Worm (Caenorhabditis elegans) whole organism, L4 larva: ENCODE results near the gene endu-2.

Source experiments
- D1046.2 ChIP-seq: fragments of 200-800 bp; sonication (Bioruptor generic); IDR thresholded peaks from 2 replicates; pipeline ENCODE4 v1.3.6; 2022; ENCODE audit warnings: missing genetic modification characterization, missing compliant biosample characterization
- F44E2.7 ChIP-seq: fragments of 200-800 bp; sonication (Bioruptor generic); IDR thresholded peaks from 2 replicates; pipeline ENCODE4 v2.1.2; 2022; ENCODE audit warnings: missing genetic modification characterization, missing compliant biosample characterization
- R02D3.7 ChIP-seq: fragments of 150-350 bp; sonication (generic microtip); optimal IDR thresholded peaks from 3 replicates; lab custom pipeline; 2014; ENCODE audit warnings: missing biosample characterization, missing genetic modification characterization
- T20F7.1 ChIP-seq: fragments of 200-800 bp; sonication (Bioruptor generic); optimal IDR thresholded peaks from 2 replicates; lab custom pipeline; 2018; ENCODE audit warnings: mild to moderate bottlenecking, missing genetic modification characterization, missing compliant biosample characterization
- T26A8.4 ChIP-seq: fragments of 200-800 bp; sonication (Bioruptor generic); IDR thresholded peaks from 2 replicates; pipeline ENCODE4 v1.3.6; 2022; ENCODE audit warnings: missing genetic modification characterization, missing compliant biosample characterization
- Y5F2A.4 ChIP-seq: fragments of 200-800 bp; sonication (Bioruptor generic); optimal IDR thresholded peaks from 2 replicates; lab custom pipeline; 2018; ENCODE audit warnings: mild to moderate bottlenecking, missing genetic modification characterization, missing compliant biosample characterization
- Y75B8A.6 ChIP-seq: fragments of 200-800 bp; sonication (Bioruptor generic); IDR thresholded peaks from 2 replicates; pipeline ENCODE4 v1.3.6; 2022; ENCODE audit warnings: missing genetic modification reagents, missing genetic modification characterization, missing compliant biosample characterization
- aha-1 ChIP-seq: fragments of 150-350 bp; peaks from one replicate; lab custom pipeline; 2014; ENCODE audit warnings: missing biosample characterization, missing genetic modification characterization
- ama-1 ChIP-seq: fragments of 150-350 bp; optimal IDR thresholded peaks from 2 replicates; lab custom pipeline; 2014; ENCODE audit warnings: inconsistent platforms, mixed read lengths
- arid-1 ChIP-seq: fragments of 200-800 bp; sonication (Bioruptor generic); conservative IDR thresholded peaks from 2 replicates; pipeline ENCODE4 v1.3.6; 2022; ENCODE audit warnings: missing genetic modification reagents, missing genetic modification characterization, missing compliant biosample characterization
- ceh-28 ChIP-seq: fragments of 150-350 bp; optimal IDR thresholded peaks from 2 replicates; lab custom pipeline; 2014; ENCODE audit warnings: missing biosample characterization, missing genetic modification reagents, missing genetic modification characterization
- ceh-32 ChIP-seq: sonication (generic microtip); optimal IDR thresholded peaks from 2 replicates; lab custom pipeline; 2016; ENCODE audit warnings: mild to moderate bottlenecking, missing genetic modification characterization, missing compliant biosample characterization; ENCODE audit not compliant: poor library complexity
- ceh-44 ChIP-seq: fragments of 200-800 bp; sonication (Bioruptor generic); IDR thresholded peaks from 2 replicates; pipeline ENCODE4 v1.3.6; 2022; ENCODE audit warnings: missing genetic modification reagents, missing genetic modification characterization, missing compliant biosample characterization
- ctbp-1 ChIP-seq: fragments of 200-800 bp; sonication (Bioruptor generic); IDR thresholded peaks from 2 replicates; pipeline ENCODE4 v1.3.6; 2022; ENCODE audit warnings: missing genetic modification reagents, missing genetic modification characterization, missing compliant biosample characterization
- daf-12 ChIP-seq: fragments of 150-350 bp; optimal IDR thresholded peaks from 2 replicates; lab custom pipeline; 2014; ENCODE audit warnings: missing biosample characterization, missing genetic modification reagents, missing genetic modification characterization
- daf-19 ChIP-seq: fragments of 200-800 bp; sonication (Bioruptor generic); conservative IDR thresholded peaks from 2 replicates; pipeline ENCODE4 v1.3.6; 2022; ENCODE audit warnings: missing genetic modification characterization, missing compliant biosample characterization
- daf-8 ChIP-seq: fragments of 200-800 bp; sonication (Bioruptor generic); IDR thresholded peaks from 2 replicates; pipeline ENCODE4 v1.3.6; 2022; ENCODE audit warnings: missing genetic modification characterization, missing compliant biosample characterization
- duxl-1 ChIP-seq: sonication (generic microtip); optimal IDR thresholded peaks from 2 replicates; lab custom pipeline; 2016; ENCODE audit warnings: mild to moderate bottlenecking, missing genetic modification characterization, moderate library complexity, missing compliant biosample characterization; ENCODE audit not compliant: poor library complexity
- egl-27 ChIP-seq: sonication (generic microtip); optimal IDR thresholded peaks from 3 replicates; lab custom pipeline; 2017; ENCODE audit warnings: missing biosample characterization, missing genetic modification reagents, missing genetic modification characterization
- fos-1 ChIP-seq: fragments of 150-350 bp; optimal IDR thresholded peaks from 2 replicates; lab custom pipeline; 2014; ENCODE audit warnings: missing biosample characterization, missing genetic modification characterization
- gei-8 ChIP-seq: fragments of 200-800 bp; sonication (Bioruptor generic); optimal IDR thresholded peaks from 2 replicates; lab custom pipeline; 2018; ENCODE audit warnings: mild to moderate bottlenecking, missing genetic modification characterization, missing compliant biosample characterization
- hif-1 ChIP-seq, 2 experiments: sonication (generic microtip); optimal IDR thresholded peaks; 2 replicates each; lab custom pipeline; 2016 to 2017; ENCODE audit warnings: missing compliant biosample characterization in 2 of 2, missing genetic modification characterization in 2 of 2, missing genetic modification reagents in 2 of 2, missing genotype in 2 of 2, mild to moderate bottlenecking in 1 of 2
- lin-13 ChIP-seq: fragments of 150-350 bp; optimal IDR thresholded peaks from 2 replicates; lab custom pipeline; 2014; ENCODE audit warnings: missing biosample characterization, missing genetic modification reagents, missing genetic modification characterization
- lin-15B ChIP-seq: fragments of 150-350 bp; sonication (generic microtip); optimal IDR thresholded peaks from 3 replicates; lab custom pipeline; 2014; ENCODE audit warnings: missing biosample characterization, missing genetic modification characterization
- lsy-2 ChIP-seq, 2 experiments: fragments of 150-350 bp in 1 of 2; sonication (generic microtip) in 1 of 2; optimal IDR thresholded peaks; 2 replicates each; lab custom pipeline; 2014 to 2017; ENCODE audit warnings: missing biosample characterization in 2 of 2, missing genetic modification characterization in 2 of 2
- madf-5 ChIP-seq, 2 experiments: fragments of 200-800 bp; sonication (Bioruptor generic); IDR thresholded peaks; 2 replicates each; pipeline ENCODE4 v1.3.6; 2022; ENCODE audit warnings: missing compliant biosample characterization in 2 of 2, missing genetic modification characterization in 2 of 2
- mdl-1 ChIP-seq, 2 experiments: fragments of 150-350 bp in 1 of 2; sonication (generic microtip) in 1 of 2; optimal IDR thresholded peaks; 2 replicates each; lab custom pipeline; 2014 to 2017; ENCODE audit warnings: missing biosample characterization in 2 of 2, missing genetic modification characterization in 2 of 2
- mep-1 ChIP-seq: fragments of 150-350 bp; sonication (generic microtip); optimal IDR thresholded peaks from 3 replicates; lab custom pipeline; 2014; ENCODE audit warnings: missing biosample characterization, missing genetic modification characterization
- mxl-2 ChIP-seq: fragments of 200-800 bp; sonication (Bioruptor generic); conservative IDR thresholded peaks from 2 replicates; pipeline ENCODE4 v1.3.6; 2022; ENCODE audit warnings: missing genetic modification reagents, missing genetic modification characterization, missing compliant biosample characterization
- nhr-10 ChIP-seq: fragments of 150-350 bp; optimal IDR thresholded peaks from 2 replicates; lab custom pipeline; 2014; ENCODE audit warnings: missing biosample characterization, missing genetic modification characterization
- nhr-102 ChIP-seq: sonication (generic microtip); optimal IDR thresholded peaks from 2 replicates; lab custom pipeline; 2016; ENCODE audit warnings: mild to moderate bottlenecking, missing genetic modification characterization, moderate library complexity, missing compliant biosample characterization
- nhr-111 ChIP-seq: fragments of 200-800 bp; sonication (Bioruptor generic); optimal IDR thresholded peaks from 2 replicates; lab custom pipeline; 2018; ENCODE audit warnings: mild to moderate bottlenecking, missing genetic modification characterization, missing compliant biosample characterization
- nhr-237 ChIP-seq: sonication (generic microtip); optimal IDR thresholded peaks from 2 replicates; lab custom pipeline; 2017; ENCODE audit warnings: missing biosample characterization, missing genetic modification characterization
- nhr-25 ChIP-seq: sonication (generic microtip); optimal IDR thresholded peaks from 2 replicates; lab custom pipeline; 2017; ENCODE audit warnings: missing genetic modification characterization, mild to moderate bottlenecking, missing compliant biosample characterization, antibody characterized with exemption, moderate library complexity, borderline replicate concordance; ENCODE audit not compliant: insufficient read depth
- nhr-28 ChIP-seq: fragments of 150-350 bp; optimal IDR thresholded peaks from 2 replicates; lab custom pipeline; 2014; ENCODE audit warnings: missing biosample characterization, missing genetic modification characterization
- nhr-41 ChIP-seq: fragments of 200-800 bp; sonication (Bioruptor generic); IDR thresholded peaks from 2 replicates; pipeline ENCODE4 v1.3.6; 2022; ENCODE audit warnings: missing genetic modification reagents, missing genetic modification characterization, missing compliant biosample characterization
- nhr-42 ChIP-seq: fragments of 200-800 bp; sonication (Bioruptor generic); IDR thresholded peaks from 2 replicates; pipeline ENCODE4 v1.3.6; 2022; ENCODE audit warnings: missing genetic modification characterization, missing compliant biosample characterization
- nhr-48 ChIP-seq: sonication (generic microtip); optimal IDR thresholded peaks from 2 replicates; lab custom pipeline; 2016; ENCODE audit warnings: mild to moderate bottlenecking, missing genetic modification characterization, missing compliant biosample characterization
- nhr-6 ChIP-seq: fragments of 150-350 bp; optimal IDR thresholded peaks from 2 replicates; lab custom pipeline; 2014; ENCODE audit warnings: missing biosample characterization, missing genetic modification characterization
- nhr-76 ChIP-seq: fragments of 150-350 bp; optimal IDR thresholded peaks from 2 replicates; lab custom pipeline; 2014; ENCODE audit warnings: missing biosample characterization, missing genetic modification characterization
- pqm-1 ChIP-seq: sonication (generic microtip); optimal IDR thresholded peaks from 2 replicates; lab custom pipeline; 2017; ENCODE audit warnings: missing biosample characterization, missing genetic modification characterization
- rbr-2 ChIP-seq: sonication (generic microtip); optimal IDR thresholded peaks from 2 replicates; lab custom pipeline; 2016; ENCODE audit warnings: missing genotype, missing genetic modification characterization, missing compliant biosample characterization
- sdz-12 ChIP-seq: fragments of 200-800 bp; sonication (Bioruptor generic); optimal IDR thresholded peaks from 2 replicates; lab custom pipeline; 2018; ENCODE audit warnings: mild to moderate bottlenecking, missing genetic modification characterization, missing compliant biosample characterization
- skn-1 ChIP-seq: fragments of 150-350 bp; optimal IDR thresholded peaks from 2 replicates; lab custom pipeline; 2014; ENCODE audit warnings: missing biosample characterization, missing genetic modification characterization
- snpc-4 ChIP-seq: fragments of 150-350 bp; optimal IDR thresholded peaks from 2 replicates; lab custom pipeline; 2014; ENCODE audit warnings: missing biosample characterization, missing genetic modification characterization
- spr-1 ChIP-seq: sonication (generic microtip); optimal IDR thresholded peaks from 2 replicates; lab custom pipeline; 2016; ENCODE audit warnings: mild to moderate bottlenecking, missing genetic modification characterization, missing compliant biosample characterization
- tra-1 ChIP-seq: fragments of 200-800 bp; sonication (Bioruptor generic); IDR thresholded peaks from 2 replicates; pipeline ENCODE4 v1.3.6; 2022; ENCODE audit warnings: missing genetic modification reagents, missing genetic modification characterization, missing compliant biosample characterization
- unc-62 ChIP-seq, 3 experiments: fragments of 150-350 bp in 1 of 3; sonication (generic microtip); optimal IDR thresholded peaks in 2 of 3; peaks in 1 of 3; 1 replicate in 1 of 3; 2 replicates in 2 of 3; lab custom pipeline; 2014 to 2017; ENCODE audit warnings: missing biosample characterization in 3 of 3, missing genetic modification characterization in 3 of 3, missing genetic modification reagents in 3 of 3, missing genotype in 1 of 3
- zfp-3 ChIP-seq: fragments of 200-800 bp; sonication (Bioruptor generic); conservative IDR thresholded peaks from 2 replicates; pipeline ENCODE4 v1.3.6; 2022; ENCODE audit warnings: missing genetic modification reagents, missing genetic modification characterization, missing compliant biosample characterization
- zip-2 ChIP-seq: fragments of 150-350 bp; optimal IDR thresholded peaks from 2 replicates; lab custom pipeline; 2014; ENCODE audit warnings: missing biosample characterization, missing genetic modification characterization
- ztf-11 ChIP-seq: fragments of 150-350 bp; optimal IDR thresholded peaks from 2 replicates; lab custom pipeline; 2014; ENCODE audit warnings: missing biosample characterization, missing genetic modification characterization

endu-2 gene

ce11 chrX:8247088-8247487 is 5.0 kb downstream of the endu-2 start:
- TF ChIP-seq T20F7.1, result no peak
- no peak for TF ChIP-seq nhr-6 (tag; lab: Kevin White, UChicago)
- no peak for TF ChIP-seq zip-2 (tag; lab: Kevin White, UChicago)
- TF ChIP-seq mep-1 (tag; lab: Kevin White, UChicago), result no peak
- TF ChIP-seq unc-62 (GFP tag; optimal IDR thresholded peaks at IDR 0.05 in 1 of 2; lab: Kevin White, UChicago), result peak in 1 of 2 experiments; percentile 70
- no peak for TF ChIP-seq unc-62 (tag; optimal IDR thresholded peaks at IDR 0.05; lab: Kevin White, UChicago)
- TF ChIP-seq ceh-44 (GFP tag; lab: Robert Waterston, UW), result no peak
- no peak for TF ChIP-seq lin-13
- no peak for TF ChIP-seq Y5F2A.4 (GFP tag; lab: Kevin White, UChicago)
- no peak for TF ChIP-seq fos-1
- peak; percentile 67 for TF ChIP-seq aha-1
- no peak for TF ChIP-seq rbr-2
- TF ChIP-seq Y75B8A.6 (GFP tag; lab: Robert Waterston, UW), result no peak
- TF ChIP-seq tra-1 (GFP tag; lab: Robert Waterston, UW), result no peak
- no peak for TF ChIP-seq duxl-1
- no peak for TF ChIP-seq lin-15B (tag; lab: Kevin White, UChicago)
- no peak for TF ChIP-seq nhr-10 (tag; lab: Kevin White, UChicago)
- no peak for TF ChIP-seq nhr-237 (tag; lab: Kevin White, UChicago)
- TF ChIP-seq nhr-28 (tag; lab: Kevin White, UChicago), result peak; percentile 53
- no peak for TF ChIP-seq mxl-2 (GFP tag; lab: Robert Waterston, UW)
- no peak for TF ChIP-seq hif-1 (tag; optimal IDR thresholded peaks at IDR 0.05; lab: Kevin White, UChicago)
- no peak for TF ChIP-seq egl-27
- no peak for TF ChIP-seq ama-1 (lab: Kevin White, UChicago)

- TF ChIP-seq daf-19 (GFP tag; lab: Robert Waterston, UW) (no peak), nhr-25 (tag; lab: Kevin White, UChicago) (no peak), T20F7.1 (no peak), Y75B8A.6 (GFP tag; lab: Robert Waterston, UW) (no peak), unc-62 (GFP tag; optimal IDR thresholded peaks at IDR 0.05 in 1 of 2; lab: Kevin White, UChicago) (no peak), unc-62 (tag; optimal IDR thresholded peaks at IDR 0.05; lab: Kevin White, UChicago) (no peak), arid-1 (GFP tag; lab: Robert Waterston, UW) (no peak), lsy-2 (tag; optimal IDR thresholded peaks at IDR 0.05; lab: Kevin White, UChicago) (peak in 1 of 2 experiments; percentile 20), T26A8.4 (no peak), madf-5 (GFP tag; IDR thresholded peaks at IDR 0.05; lab: Robert Waterston, UW) (no peak), nhr-28 (tag; lab: Kevin White, UChicago) (peak; percentile 7), daf-12 (tag; lab: Kevin White, UChicago) (no peak), F44E2.7 (GFP tag; lab: Robert Waterston, UW) (no peak), mxl-2 (GFP tag; lab: Robert Waterston, UW) (no peak), R02D3.7 (tag; lab: Kevin White, UChicago) (no peak), gei-8 (GFP tag; lab: Kevin White, UChicago) (no peak), skn-1 (tag; lab: Kevin White, UChicago) (no peak), rbr-2 (peak; percentile 33), sdz-12 (GFP tag; lab: Kevin White, UChicago) (no peak), snpc-4 (tag; lab: Kevin White, UChicago) (no peak), pqm-1 (tag; lab: Kevin White, UChicago) (no peak), nhr-76 (no peak), mdl-1 (tag; optimal IDR thresholded peaks at IDR 0.05; lab: Kevin White, UChicago) (no peak), nhr-42 (GFP tag; lab: Robert Waterston, UW) (no peak), daf-8 (GFP tag; lab: Robert Waterston, UW) (no peak), D1046.2 (GFP tag; lab: Robert Waterston, UW) (no peak), Y5F2A.4 (GFP tag; lab: Kevin White, UChicago) (no peak), nhr-48 (no peak), nhr-111 (GFP tag; lab: Kevin White, UChicago) (no peak), spr-1 (no peak), nhr-102 (tag; lab: Kevin White, UChicago) (no peak), nhr-41 (GFP tag; lab: Robert Waterston, UW) (no peak), ceh-28 (no peak), ctbp-1 (peak; percentile 58; the same call in 1 of the 2 replicates), zfp-3 (GFP tag; lab: Robert Waterston, UW) (no peak), ceh-32 (no peak), ztf-11 (tag; lab: Kevin White, UChicago) (no peak)
Measured at ce11 chrX:8252293-8252692, 10.2 kb downstream of the endu-2 start, which contains the start of gene M60.6. Gene M60.6, minus strand, starts transcription at chrX:8252458.
